Worm (Caenorhabditis elegans) whole organism, L4/young adult: ENCODE data around the gene C25D7.15.

Experiments used
- dao-5 ChIP-seq: sonication (generic microtip); optimal IDR thresholded peaks from 2 replicates; lab custom pipeline; 2016; ENCODE audit warnings: missing genotype, missing genetic modification characterization, moderate library complexity, missing compliant biosample characterization
- him-1 ChIP-seq: sonication (generic microtip); optimal IDR thresholded peaks from 2 replicates; lab custom pipeline; 2016; ENCODE audit warnings: missing genotype, missing genetic modification reagents, missing genetic modification characterization, missing compliant biosample characterization

DNA sequence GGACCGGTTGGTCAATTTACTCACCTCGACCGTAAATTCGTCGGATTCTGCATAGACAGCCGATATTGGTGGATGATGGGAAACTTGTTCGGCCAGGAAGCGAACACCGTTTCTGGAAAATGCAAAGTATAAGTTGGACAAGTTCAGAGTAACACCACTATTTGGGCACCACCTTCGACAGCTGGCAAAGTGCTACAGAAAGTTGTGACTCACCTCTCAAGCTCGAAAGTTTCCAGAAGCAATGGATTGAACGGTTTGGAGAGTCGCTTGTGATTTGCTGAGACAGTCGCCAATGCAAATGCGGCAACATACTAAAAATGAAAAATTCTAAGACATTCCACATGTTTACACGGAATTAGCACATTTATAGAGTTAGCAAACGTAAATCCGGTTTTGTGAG is 46.3 kb upstream of the C25D7.15 start:
- TF ChIP-seq him-1 (tag; lab: Kevin White, UChicago) (no peak), dao-5 (tag; lab: Kevin White, UChicago) (no peak)
